Fruit fly (Drosophila melanogaster) whole organism, prepupa: ENCODE results near the gene CG32551.
A peak's percentile ranks its signal among the peaks of the same experiment; 100 is the strongest.

Source experiments
- CG16779 ChIP-seq: fragments of 200-800 bp; sonication (Bioruptor generic); optimal IDR thresholded peaks from 3 replicates; lab custom pipeline; 2017; ENCODE audit warnings: missing biosample characterization, mild to moderate bottlenecking, missing genetic modification characterization
- CG3032 ChIP-seq: fragments of 200-800 bp; optimal IDR thresholded peaks from 2 replicates; lab custom pipeline; 2019; ENCODE audit warnings: missing biosample characterization, mild to moderate bottlenecking, missing genetic modification characterization, moderate library complexity
- CG6163 ChIP-seq: fragments of 200-800 bp; sonication (Bioruptor generic); IDR thresholded peaks from 3 replicates; pipeline ENCODE4 v1.3.6; 2022; ENCODE audit warnings: missing biosample characterization, missing genetic modification characterization
- CG8119 ChIP-seq: fragments of 200-800 bp; sonication (Bioruptor generic); IDR thresholded peaks from 3 replicates; pipeline ENCODE4 v1.3.6; 2022; ENCODE audit warnings: missing biosample characterization, missing genetic modification characterization
- Eip93F ChIP-seq: fragments of 200-800 bp; sonication (Bioruptor generic); optimal IDR thresholded peaks from 2 replicates; lab custom pipeline; 2016; ENCODE audit warnings: missing biosample characterization, mild to moderate bottlenecking, missing genetic modification characterization
- Ets96B ChIP-seq: fragments of 200-800 bp; optimal IDR thresholded peaks from 2 replicates; lab custom pipeline; 2019; ENCODE audit warnings: missing biosample characterization, mild to moderate bottlenecking, missing genetic modification characterization, moderate library complexity
- Gug ChIP-seq: fragments of 200-800 bp; sonication (Bioruptor generic); IDR thresholded peaks from 2 replicates; pipeline ENCODE4 v1.3.6; 2022; ENCODE audit warnings: missing biosample characterization, missing genetic modification characterization
- Hr39 ChIP-seq: fragments of 200-800 bp; sonication (Bioruptor generic); optimal IDR thresholded peaks from 2 replicates; lab custom pipeline; 2016; ENCODE audit warnings: missing biosample characterization, missing genetic modification characterization
- Met ChIP-seq: fragments of 200-800 bp; sonication (Bioruptor generic); optimal IDR thresholded peaks from 3 replicates; lab custom pipeline; 2016; ENCODE audit warnings: missing biosample characterization, missing genetic modification characterization
- eg ChIP-seq: fragments of 200-800 bp; sonication (Bioruptor generic); IDR thresholded peaks from 3 replicates; pipeline ENCODE4 v1.3.6; 2022; ENCODE audit warnings: missing biosample characterization, missing genetic modification characterization
- salr ChIP-seq, 2 experiments: fragments of 200-800 bp; sonication (Bioruptor generic); optimal IDR thresholded peaks; 3 replicates each; lab custom pipeline; 2016 to 2018; ENCODE audit warnings: missing biosample characterization in 2 of 2, missing genetic modification characterization in 2 of 2, mild to moderate bottlenecking in 1 of 2
- topi ChIP-seq: fragments of 200-800 bp; sonication (Bioruptor generic); optimal IDR thresholded peaks from 3 replicates; lab custom pipeline; 2016; ENCODE audit warnings: missing biosample characterization, missing genetic modification characterization
- vri ChIP-seq: fragments of 200-800 bp; sonication (Bioruptor generic); optimal IDR thresholded peaks from 3 replicates; lab custom pipeline; 2016; ENCODE audit warnings: missing biosample characterization, mild to moderate bottlenecking, missing genetic modification characterization

dm6 chrX:18395157-18395556 is 43.5 kb upstream of the CG32551 start:
- TF ChIP-seq salr (GFP tag; optimal IDR thresholded peaks at IDR 0.05; lab: Kevin White, UChicago) (no peak), Ets96B (tag; lab: Kevin White, UChicago) (no peak), Met (GFP tag; lab: Kevin White, UChicago) (no peak), Gug (no peak), CG3032 (no peak), CG16779 (tag; lab: Kevin White, UChicago) (no peak), CG6163 (GFP tag; lab: Robert Waterston, UW) (no peak), CG8119 (GFP tag; lab: Robert Waterston, UW) (no peak), Eip93F (no peak), Hr39 (GFP tag; lab: Kevin White, UChicago) (no peak), topi (no peak), vri (GFP tag; lab: Kevin White, UChicago) (no peak), eg (0 out of 3 replicates have a peak, but pooled peaks have one; percentile 15)
